Worm (Caenorhabditis elegans) whole organism, midembryonic: ENCODE measurements around the gene F35D2.2.

ENCODE experiments used
- flt-1 ChIP-seq: fragments of 200-800 bp; sonication (Bioruptor generic); IDR thresholded peaks from 2 replicates; pipeline ENCODE4 v1.3.6; 2022; ENCODE audit warnings: missing genetic modification characterization, missing compliant biosample characterization
- tab-1 ChIP-seq: fragments of 200-800 bp; sonication (Bioruptor generic); IDR thresholded peaks from 2 replicates; pipeline ENCODE4 v1.3.6; 2022; ENCODE audit warnings: missing genetic modification characterization, missing compliant biosample characterization

DNA sequence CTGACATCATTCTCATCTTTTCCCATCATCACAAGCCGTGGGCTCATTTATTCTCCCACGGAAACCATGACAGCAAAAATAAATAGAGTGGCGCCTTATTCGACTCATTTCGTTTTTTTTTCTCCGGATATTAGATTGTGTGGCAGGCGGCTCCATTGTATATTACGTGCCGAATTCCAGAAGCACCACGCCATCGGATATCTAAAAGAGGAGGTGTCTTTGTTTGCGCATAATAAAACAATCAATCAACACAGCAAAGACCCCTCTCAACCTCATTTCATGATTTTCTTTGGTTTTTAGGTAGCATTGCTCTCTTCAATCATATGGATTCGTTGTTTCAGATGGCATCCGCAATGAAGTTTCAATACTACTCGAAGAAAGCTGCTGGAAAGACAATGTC lies 25.2 kb upstream of the F35D2.2 start, which contains the start of gene tph-1:
- TF ChIP-seq flt-1 (GFP tag; lab: Robert Waterston, UW) = no peak
- TF ChIP-seq tab-1 (GFP tag; lab: Robert Waterston, UW) = no peak
